Worm (Caenorhabditis elegans): ENCODE results near the gene T20D4.7.

ce11 chrV:3452489-3452888 lies 43.8 kb downstream of the T20D4.7 start:
- TF ChIP-seq T22C8.4 (GFP tag; IDR thresholded peaks at IDR 0.05) (no peak), cog-1 (tag; optimal IDR thresholded peaks at IDR 0.05) (no peak), med-1 (GFP tag; optimal IDR thresholded peaks at IDR 0.05; ENCODE audit: insufficient read depth) (no peak), ztf-29 (GFP tag; IDR thresholded peaks at IDR 0.05) (no peak), tab-1 (GFP tag; IDR thresholded peaks at IDR 0.05) (no peak), ztf-23 (GFP tag; IDR thresholded peaks at IDR 0.05) (no peak)

Data from whole organism, midembryonic.